Worm (Caenorhabditis elegans): Measurements from ENCODE around the gene try-13.

ce11 chrV:7399202-7399601 lies 40.7 kb upstream of the try-13 start, which contains the start of gene gst-41:
- TF ChIP-seq him-1 (tag; optimal IDR thresholded peaks at IDR 0.05) = no peak
- TF ChIP-seq dao-5 (tag; optimal IDR thresholded peaks at IDR 0.05) = no peak
- TF ChIP-seq W03F9.2 (tag; optimal IDR thresholded peaks at IDR 0.05) = no peak
